Fruit fly (Drosophila melanogaster): ENCODE results near the gene lds.

The lds gene

dm6 chr3R:7970640-7971039, 50.4 kb downstream of the lds start:
- TF ChIP-seq CG5204 (GFP tag; optimal IDR thresholded peaks at IDR 0.05) = no peak
- no peak for TF ChIP-seq bab1 (GFP tag; optimal IDR thresholded peaks at IDR 0.05)
- TF ChIP-seq ovo (GFP tag; optimal IDR thresholded peaks at IDR 0.05) = no peak
- no peak for TF ChIP-seq CG1620 (GFP tag; optimal IDR thresholded peaks at IDR 0.05)
- TF ChIP-seq Clk (GFP tag; optimal IDR thresholded peaks at IDR 0.05) = no peak
- no peak for TF ChIP-seq kay (GFP tag; ENCODE audit: borderline replicate concordance)
- no peak for TF ChIP-seq cnc (optimal IDR thresholded peaks at IDR 0.05)
- TF ChIP-seq Mnt (GFP tag; optimal IDR thresholded peaks at IDR 0.05) = no peak
- TF ChIP-seq cic (GFP tag; optimal IDR thresholded peaks at IDR 0.05) = no peak
- no peak for TF ChIP-seq CG14711 (tag; optimal IDR thresholded peaks at IDR 0.05)
- TF ChIP-seq CG11617 (GFP tag; optimal IDR thresholded peaks at IDR 0.05) = no peak

- TF ChIP-seq CG12768 (GFP tag; optimal IDR thresholded peaks at IDR 0.05) = no peak
- TF ChIP-seq Clk (GFP tag; optimal IDR thresholded peaks at IDR 0.05) = no peak
- TF ChIP-seq CG7045 (GFP tag; optimal IDR thresholded peaks at IDR 0.05) = no peak
Measured at dm6 chr3R:7972179-7972578, 51.9 kb downstream of the lds start.

- TF ChIP-seq bab1 (GFP tag; optimal IDR thresholded peaks at IDR 0.05) (no peak), CG7045 (GFP tag; optimal IDR thresholded peaks at IDR 0.05) (no peak), pad (GFP tag; optimal IDR thresholded peaks at IDR 0.05) (no peak), Hr96 (GFP tag; optimal IDR thresholded peaks at IDR 0.05) (no peak), cnc (optimal IDR thresholded peaks at IDR 0.05) (no peak)
Measured at dm6 chr3R:7973049-7973448, 52.8 kb downstream of the lds start.
